Comparison of ENCODE assay signal across 4 worm cellular contexts in genomic region chrIII:4878281-4878680, ce11.
TF ChIP-seq lines count a peak whose summit lies in the region.

Gene tost-1, minus strand, starts transcription at chrIII:4878311.
Gene arx-6, plus strand, starts transcription at chrIII:4878658.

TF ChIP-seq in whole organism, L2 larva, 48 proteins besides CTCF, POLR2A, EP300 and RAD21 (continues in another document):
- TF ChIP-seq nhr-11 (tag; optimal IDR thresholded peaks at IDR 0.05; lab: Kevin White, UChicago) = no peak
- TF ChIP-seq gmeb-1 (tag; optimal IDR thresholded peaks at IDR 0.05; lab: Kevin White, UChicago) = peak; percentile 88
- TF ChIP-seq mbf-1 (tag; optimal IDR thresholded peaks at IDR 0.05; lab: Kevin White, UChicago) = no peak
- TF ChIP-seq nhr-129 (tag; optimal IDR thresholded peaks at IDR 0.05; lab: Kevin White, UChicago) = peak; percentile 54
- no peak for TF ChIP-seq nhr-237 (tag; optimal IDR thresholded peaks at IDR 0.05; lab: Kevin White, UChicago)
- TF ChIP-seq unc-55 (GFP tag; optimal IDR thresholded peaks at IDR 0.05; lab: Kevin White, UChicago) = peak; percentile 71
- no peak for TF ChIP-seq elt-1 (tag; optimal IDR thresholded peaks at IDR 0.05; lab: Kevin White, UChicago)
- no peak for TF ChIP-seq ZK546.5 (tag; optimal IDR thresholded peaks at IDR 0.05; lab: Kevin White, UChicago)
- TF ChIP-seq nhr-77 (tag; optimal IDR thresholded peaks at IDR 0.05; lab: Kevin White, UChicago) = no peak
- no peak for TF ChIP-seq ceh-82 (tag; optimal IDR thresholded peaks at IDR 0.05; lab: Kevin White, UChicago)
- peak in 1 of 2 experiments; percentile 70 for TF ChIP-seq lsy-2 (tag; optimal IDR thresholded peaks at IDR 0.05; lab: Kevin White, UChicago)
- no peak for TF ChIP-seq unc-62 (GFP tag; optimal IDR thresholded peaks at IDR 0.05; lab: Kevin White, UChicago)
- TF ChIP-seq zag-1 (tag; optimal IDR thresholded peaks at IDR 0.05; lab: Kevin White, UChicago) = no peak
- TF ChIP-seq ztf-11 (tag; optimal IDR thresholded peaks at IDR 0.05; lab: Kevin White, UChicago) = no peak
- no peak for TF ChIP-seq ztf-4 (tag; optimal IDR thresholded peaks at IDR 0.05; lab: Kevin White, UChicago)
- TF ChIP-seq nhr-25 (tag; optimal IDR thresholded peaks at IDR 0.05; lab: Kevin White, UChicago) = no peak
- no peak for TF ChIP-seq lin-11 (tag; optimal IDR thresholded peaks at IDR 0.05; lab: Kevin White, UChicago)
- no peak for TF ChIP-seq sma-9 (GFP tag; optimal IDR thresholded peaks at IDR 0.05; lab: Kevin White, UChicago)
- TF ChIP-seq sma-9 (tag; optimal IDR thresholded peaks at IDR 0.05; lab: Kevin White, UChicago) = no peak
- TF ChIP-seq lin-39 (tag; optimal IDR thresholded peaks at IDR 0.05; lab: Kevin White, UChicago) = no peak
- TF ChIP-seq mab-5 (tag; optimal IDR thresholded peaks at IDR 0.05; lab: Kevin White, UChicago) = peak; percentile 15
- TF ChIP-seq sma-3 (GFP tag; optimal IDR thresholded peaks at IDR 0.05; lab: Kevin White, UChicago) = peak; percentile 13
- TF ChIP-seq nhr-21 (tag; optimal IDR thresholded peaks at IDR 0.05; lab: Kevin White, UChicago) = no peak
- no peak for TF ChIP-seq lin-13 (GFP tag; optimal IDR thresholded peaks at IDR 0.05; lab: Kevin White, UChicago)

TF ChIP-seq in whole organism, L4 larva, 104 proteins besides CTCF, POLR2A, EP300 and RAD21:
- TF ChIP-seq fkh-10 (GFP tag; optimal IDR thresholded peaks at IDR 0.05; lab: Kevin White, UChicago) (peak; percentile 19), F10B5.3 (tag; optimal IDR thresholded peaks at IDR 0.05; lab: Kevin White, UChicago) (no peak), lin-38 (GFP tag; IDR thresholded peaks at IDR 0.05; lab: Robert Waterston, UW) (peak; percentile 93), hmg-1.1 (GFP tag; IDR thresholded peaks at IDR 0.05; lab: Robert Waterston, UW) (no peak), dpl-1 (GFP tag; optimal IDR thresholded peaks at IDR 0.05; lab: Kevin White, UChicago) (peak; percentile 84), snpc-4 (tag; optimal IDR thresholded peaks at IDR 0.05; lab: Kevin White, UChicago) (no peak), mes-2 (tag; optimal IDR thresholded peaks at IDR 0.05; lab: Kevin White, UChicago; ENCODE audit: poor library complexity, severe bottlenecking) (peak; percentile 81), nhr-48 (tag; optimal IDR thresholded peaks at IDR 0.05; lab: Kevin White, UChicago) (no peak), lsy-2 (tag; optimal IDR thresholded peaks at IDR 0.05; lab: Kevin White, UChicago) (peak in 1 of 2 experiments; percentile 69)

TF ChIP-seq in whole organism, late embryonic, 69 proteins besides CTCF, POLR2A, EP300 and RAD21:
- TF ChIP-seq pqm-1 (tag; optimal IDR thresholded peaks at IDR 0.05; lab: Kevin White, UChicago) (no peak), fkh-10 (GFP tag; optimal IDR thresholded peaks at IDR 0.05; lab: Kevin White, UChicago) (no peak), tbx-2 (tag; optimal IDR thresholded peaks at IDR 0.05; lab: Kevin White, UChicago) (no peak), ceh-9 (tag; optimal IDR thresholded peaks at IDR 0.05; lab: Kevin White, UChicago) (no peak), syd-9 (tag; optimal IDR thresholded peaks at IDR 0.05; lab: Kevin White, UChicago) (no peak), unc-86 (tag; optimal IDR thresholded peaks at IDR 0.05; lab: Kevin White, UChicago) (no peak), elt-2 (tag; optimal IDR thresholded peaks at IDR 0.05; lab: Kevin White, UChicago) (peak; percentile 21), unc-42 (tag; optimal IDR thresholded peaks at IDR 0.05; lab: Kevin White, UChicago) (peak; percentile 22), ceh-2 (tag; optimal IDR thresholded peaks at IDR 0.05; lab: Kevin White, UChicago) (no peak), hlh-15 (tag; optimal IDR thresholded peaks at IDR 0.05; lab: Kevin White, UChicago) (no peak), hlh-30 (tag; optimal IDR thresholded peaks at IDR 0.05; lab: Kevin White, UChicago; ENCODE audit: insufficient read depth) (no peak), nfya-1 (tag; optimal IDR thresholded peaks at IDR 0.05; lab: Kevin White, UChicago) (no peak)

TF ChIP-seq in whole organism, mixed stage, embryonic, 35 proteins besides CTCF, POLR2A, EP300 and RAD21:
- peak; percentile 37 for TF ChIP-seq lsy-2 (tag; optimal IDR thresholded peaks at IDR 0.05; lab: Kevin White, UChicago)
- peak; percentile 19 for TF ChIP-seq pha-4 (tag; optimal IDR thresholded peaks at IDR 0.05; lab: Kevin White, UChicago)
- peak; percentile 50 for TF ChIP-seq mep-1 (tag; optimal IDR thresholded peaks at IDR 0.05; lab: Kevin White, UChicago)
- TF ChIP-seq nhr-28 (tag; optimal IDR thresholded peaks at IDR 0.05; lab: Kevin White, UChicago) = no peak
TF ChIP-seq in whole organism, mixed stage, embryonic: peak in this region for 3.
